Worm (Caenorhabditis elegans) whole organism, L4 larva: Measurements from ENCODE around the gene clec-133.

Source experiments
- D1046.2 ChIP-seq: fragments of 200-800 bp; sonication (Bioruptor generic); IDR thresholded peaks from 2 replicates; pipeline ENCODE4 v1.3.6; 2022; ENCODE audit warnings: missing genetic modification characterization, missing compliant biosample characterization
- F10B5.3 ChIP-seq: sonication (generic microtip); optimal IDR thresholded peaks from 2 replicates; lab custom pipeline; 2016; ENCODE audit warnings: mild to moderate bottlenecking, missing genetic modification characterization, missing compliant biosample characterization
- F26F4.8 ChIP-seq: fragments of 200-800 bp; sonication (Bioruptor generic); conservative IDR thresholded peaks from 2 replicates; pipeline ENCODE4 v1.3.6; 2022; ENCODE audit warnings: missing genetic modification characterization, missing compliant biosample characterization
- F37D6.2 ChIP-seq: sonication (generic microtip); optimal IDR thresholded peaks from 2 replicates; lab custom pipeline; 2016; ENCODE audit warnings: mild to moderate bottlenecking, missing genetic modification characterization, missing compliant biosample characterization
- F49E8.2 ChIP-seq: sonication (generic microtip); optimal IDR thresholded peaks from 2 replicates; lab custom pipeline; 2016; ENCODE audit warnings: missing compliant biosample characterization, mild to moderate bottlenecking, missing genetic modification characterization, borderline replicate concordance
- T26A8.4 ChIP-seq: fragments of 200-800 bp; sonication (Bioruptor generic); IDR thresholded peaks from 2 replicates; pipeline ENCODE4 v1.3.6; 2022; ENCODE audit warnings: missing genetic modification characterization, missing compliant biosample characterization
- Y5F2A.4 ChIP-seq: fragments of 200-800 bp; sonication (Bioruptor generic); optimal IDR thresholded peaks from 2 replicates; lab custom pipeline; 2018; ENCODE audit warnings: mild to moderate bottlenecking, missing genetic modification characterization, missing compliant biosample characterization
- Y75B8A.6 ChIP-seq: fragments of 200-800 bp; sonication (Bioruptor generic); IDR thresholded peaks from 2 replicates; pipeline ENCODE4 v1.3.6; 2022; ENCODE audit warnings: missing genetic modification reagents, missing genetic modification characterization, missing compliant biosample characterization
- aha-1 ChIP-seq: fragments of 150-350 bp; peaks from one replicate; lab custom pipeline; 2014; ENCODE audit warnings: missing biosample characterization, missing genetic modification characterization
- ama-1 ChIP-seq: fragments of 150-350 bp; optimal IDR thresholded peaks from 2 replicates; lab custom pipeline; 2014; ENCODE audit warnings: inconsistent platforms, mixed read lengths
- arid-1 ChIP-seq: fragments of 200-800 bp; sonication (Bioruptor generic); conservative IDR thresholded peaks from 2 replicates; pipeline ENCODE4 v1.3.6; 2022; ENCODE audit warnings: missing genetic modification reagents, missing genetic modification characterization, missing compliant biosample characterization
- ceh-20 ChIP-seq: fragments of 200-800 bp; sonication (Bioruptor generic); IDR thresholded peaks from 2 replicates; pipeline ENCODE4 v1.3.6; 2022; ENCODE audit warnings: missing genetic modification reagents, missing genetic modification characterization, missing compliant biosample characterization
- ceh-28 ChIP-seq: fragments of 150-350 bp; optimal IDR thresholded peaks from 2 replicates; lab custom pipeline; 2014; ENCODE audit warnings: missing biosample characterization, missing genetic modification reagents, missing genetic modification characterization
- ceh-32 ChIP-seq: sonication (generic microtip); optimal IDR thresholded peaks from 2 replicates; lab custom pipeline; 2016; ENCODE audit warnings: mild to moderate bottlenecking, missing genetic modification characterization, missing compliant biosample characterization; ENCODE audit not compliant: poor library complexity
- ceh-62 ChIP-seq: sonication (generic microtip); optimal IDR thresholded peaks from 2 replicates; lab custom pipeline; 2017; ENCODE audit warnings: missing biosample characterization, missing genetic modification characterization
- ces-1 ChIP-seq: fragments of 150-350 bp; sonication (generic microtip); optimal IDR thresholded peaks from 4 replicates; lab custom pipeline; 2014; ENCODE audit warnings: missing biosample characterization, missing genetic modification reagents, missing genetic modification characterization
- daf-12 ChIP-seq: fragments of 150-350 bp; optimal IDR thresholded peaks from 2 replicates; lab custom pipeline; 2014; ENCODE audit warnings: missing biosample characterization, missing genetic modification reagents, missing genetic modification characterization
- daf-16 ChIP-seq, 3 experiments: sonication (generic microtip); optimal IDR thresholded peaks; 2 replicates each; lab custom pipeline; 2016 to 2017; ENCODE audit warnings: missing genetic modification characterization in 3 of 3, missing genetic modification reagents in 3 of 3, mild to moderate bottlenecking in 2 of 3, missing compliant biosample characterization in 2 of 3, missing biosample characterization in 1 of 3, moderate library complexity in 1 of 3
- daf-19 ChIP-seq: fragments of 200-800 bp; sonication (Bioruptor generic); conservative IDR thresholded peaks from 2 replicates; pipeline ENCODE4 v1.3.6; 2022; ENCODE audit warnings: missing genetic modification characterization, missing compliant biosample characterization
- dmd-8 ChIP-seq: fragments of 200-800 bp; sonication (Bioruptor generic); IDR thresholded peaks from 2 replicates; pipeline ENCODE4 v1.3.6; 2022; ENCODE audit warnings: missing genetic modification characterization, missing compliant biosample characterization
- egl-43 ChIP-seq: fragments of 200-800 bp; sonication (Bioruptor generic); IDR thresholded peaks from 2 replicates; pipeline ENCODE4 v1.3.6; 2022; ENCODE audit warnings: missing genetic modification reagents, missing genetic modification characterization, missing compliant biosample characterization
- gei-8 ChIP-seq: fragments of 200-800 bp; sonication (Bioruptor generic); optimal IDR thresholded peaks from 2 replicates; lab custom pipeline; 2018; ENCODE audit warnings: mild to moderate bottlenecking, missing genetic modification characterization, missing compliant biosample characterization
- hlh-30 ChIP-seq: sonication (generic microtip); optimal IDR thresholded peaks from 2 replicates; lab custom pipeline; 2017; ENCODE audit warnings: antibody characterized with exemption, mild to moderate bottlenecking, missing genetic modification characterization, missing compliant biosample characterization; ENCODE audit not compliant: insufficient read depth
- lim-7 ChIP-seq: fragments of 200-800 bp; sonication (Bioruptor generic); IDR thresholded peaks from 2 replicates; pipeline ENCODE4 v1.3.6; 2022; ENCODE audit warnings: missing genetic modification characterization, missing compliant biosample characterization
- lin-1 ChIP-seq: fragments of 200-800 bp; sonication (Bioruptor generic); IDR thresholded peaks from 2 replicates; pipeline ENCODE4 v1.3.6; 2022; ENCODE audit warnings: missing genetic modification reagents, missing genetic modification characterization, missing compliant biosample characterization
- lin-13 ChIP-seq: fragments of 150-350 bp; optimal IDR thresholded peaks from 2 replicates; lab custom pipeline; 2014; ENCODE audit warnings: missing biosample characterization, missing genetic modification reagents, missing genetic modification characterization
- lin-15B ChIP-seq: fragments of 150-350 bp; sonication (generic microtip); optimal IDR thresholded peaks from 3 replicates; lab custom pipeline; 2014; ENCODE audit warnings: missing biosample characterization, missing genetic modification characterization
- lin-38 ChIP-seq: fragments of 200-800 bp; sonication (Bioruptor generic); IDR thresholded peaks from 2 replicates; pipeline ENCODE4 v1.3.6; 2022; ENCODE audit warnings: missing genetic modification reagents, missing genetic modification characterization, missing compliant biosample characterization
- lin-39 ChIP-seq: fragments of 150-350 bp; optimal IDR thresholded peaks from 2 replicates; lab custom pipeline; 2014; ENCODE audit warnings: missing biosample characterization, missing genetic modification reagents, missing genetic modification characterization
- madf-5 ChIP-seq, 2 experiments: fragments of 200-800 bp; sonication (Bioruptor generic); IDR thresholded peaks; 2 replicates each; pipeline ENCODE4 v1.3.6; 2022; ENCODE audit warnings: missing compliant biosample characterization in 2 of 2, missing genetic modification characterization in 2 of 2
- madf-9 ChIP-seq: fragments of 200-800 bp; sonication (Bioruptor generic); conservative IDR thresholded peaks from 2 replicates; pipeline ENCODE4 v1.3.6; 2022; ENCODE audit warnings: missing genetic modification reagents, missing genetic modification characterization, missing compliant biosample characterization
- mdl-1 ChIP-seq, 2 experiments: fragments of 150-350 bp in 1 of 2; sonication (generic microtip) in 1 of 2; optimal IDR thresholded peaks; 2 replicates each; lab custom pipeline; 2014 to 2017; ENCODE audit warnings: missing biosample characterization in 2 of 2, missing genetic modification characterization in 2 of 2
- mep-1 ChIP-seq: fragments of 150-350 bp; sonication (generic microtip); optimal IDR thresholded peaks from 3 replicates; lab custom pipeline; 2014; ENCODE audit warnings: missing biosample characterization, missing genetic modification characterization
- mes-2 ChIP-seq: sonication (generic microtip); optimal IDR thresholded peaks from 2 replicates; lab custom pipeline; 2016; ENCODE audit warnings: missing genotype, mild to moderate bottlenecking, missing genetic modification characterization, missing compliant biosample characterization; ENCODE audit not compliant: poor library complexity, severe bottlenecking
- nhr-10 ChIP-seq: fragments of 150-350 bp; optimal IDR thresholded peaks from 2 replicates; lab custom pipeline; 2014; ENCODE audit warnings: missing biosample characterization, missing genetic modification characterization
- nhr-41 ChIP-seq: fragments of 200-800 bp; sonication (Bioruptor generic); IDR thresholded peaks from 2 replicates; pipeline ENCODE4 v1.3.6; 2022; ENCODE audit warnings: missing genetic modification reagents, missing genetic modification characterization, missing compliant biosample characterization
- nhr-77 ChIP-seq: fragments of 150-350 bp; optimal IDR thresholded peaks from 2 replicates; lab custom pipeline; 2014; ENCODE audit warnings: missing biosample characterization, missing genetic modification characterization
- rbr-2 ChIP-seq: sonication (generic microtip); optimal IDR thresholded peaks from 2 replicates; lab custom pipeline; 2016; ENCODE audit warnings: missing genotype, missing genetic modification characterization, missing compliant biosample characterization
- sdz-12 ChIP-seq: fragments of 200-800 bp; sonication (Bioruptor generic); optimal IDR thresholded peaks from 2 replicates; lab custom pipeline; 2018; ENCODE audit warnings: mild to moderate bottlenecking, missing genetic modification characterization, missing compliant biosample characterization
- set-16 ChIP-seq: fragments of 200-800 bp; sonication (Bioruptor generic); IDR thresholded peaks from 2 replicates; pipeline ENCODE4 v1.3.6; 2022; ENCODE audit warnings: missing genetic modification reagents, missing genetic modification characterization, missing compliant biosample characterization
- skn-1 ChIP-seq: fragments of 150-350 bp; optimal IDR thresholded peaks from 2 replicates; lab custom pipeline; 2014; ENCODE audit warnings: missing biosample characterization, missing genetic modification characterization
- snpc-4 ChIP-seq: fragments of 150-350 bp; optimal IDR thresholded peaks from 2 replicates; lab custom pipeline; 2014; ENCODE audit warnings: missing biosample characterization, missing genetic modification characterization
- spr-3 ChIP-seq: fragments of 200-800 bp; sonication (Bioruptor generic); optimal IDR thresholded peaks from 2 replicates; lab custom pipeline; 2018; ENCODE audit warnings: mild to moderate bottlenecking, missing genetic modification characterization, missing compliant biosample characterization
- unc-130 ChIP-seq: sonication (generic microtip); optimal IDR thresholded peaks from 2 replicates; lab custom pipeline; 2016; ENCODE audit warnings: missing genetic modification reagents, missing genetic modification characterization, missing compliant biosample characterization
- unc-39 ChIP-seq: sonication (generic microtip); optimal IDR thresholded peaks from 2 replicates; lab custom pipeline; 2017; ENCODE audit warnings: missing biosample characterization, missing genetic modification characterization
- unc-62 ChIP-seq, 3 experiments: fragments of 150-350 bp in 1 of 3; sonication (generic microtip); optimal IDR thresholded peaks in 2 of 3; peaks in 1 of 3; 1 replicate in 1 of 3; 2 replicates in 2 of 3; lab custom pipeline; 2014 to 2017; ENCODE audit warnings: missing biosample characterization in 3 of 3, missing genetic modification characterization in 3 of 3, missing genetic modification reagents in 3 of 3, missing genotype in 1 of 3
- zag-1 ChIP-seq: fragments of 150-350 bp; optimal IDR thresholded peaks from 2 replicates; lab custom pipeline; 2014; ENCODE audit warnings: missing biosample characterization, missing genetic modification characterization
- ztf-11 ChIP-seq: fragments of 150-350 bp; optimal IDR thresholded peaks from 2 replicates; lab custom pipeline; 2014; ENCODE audit warnings: missing biosample characterization, missing genetic modification characterization

clec-133 gene

DNA sequence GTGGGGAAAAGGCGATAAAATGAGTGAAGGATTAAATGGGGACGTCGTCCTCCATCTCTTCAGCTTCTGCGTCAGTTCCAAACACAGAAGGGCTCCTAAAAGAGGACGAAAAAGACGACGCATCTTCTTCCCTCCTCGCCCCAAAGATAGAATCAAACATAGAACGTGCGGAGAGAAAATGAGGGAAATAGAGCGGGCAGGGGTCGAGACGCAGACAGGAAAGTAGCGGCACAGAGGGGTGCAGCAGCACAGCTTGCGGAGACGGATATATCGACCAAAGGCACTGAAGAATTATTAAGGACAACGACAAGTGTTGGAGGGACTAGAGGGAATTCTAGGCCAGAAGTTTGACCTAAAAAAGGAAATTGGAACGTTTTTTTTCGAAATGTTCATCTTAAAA is 30.9 kb upstream of the clec-133 start (continued):
- TF ChIP-seq nhr-41 (no peak), lim-7 (GFP tag; lab: Robert Waterston, UW) (no peak), lin-1 (GFP tag; lab: Robert Waterston, UW) (no peak), ceh-20 (GFP tag; lab: Robert Waterston, UW) (no peak), unc-39 (tag; lab: Kevin White, UChicago) (no peak), skn-1 (tag; lab: Kevin White, UChicago) (no peak), Y5F2A.4 (GFP tag; lab: Kevin White, UChicago) (no peak), lin-15B (no peak), spr-3 (no peak), lin-39 (tag; lab: Kevin White, UChicago) (no peak), F49E8.2 (no peak), ama-1 (lab: Kevin White, UChicago) (no peak), F37D6.2 (tag; lab: Kevin White, UChicago) (no peak), dmd-8 (GFP tag; lab: Robert Waterston, UW) (no peak), T26A8.4 (no peak), aha-1 (tag; lab: Kevin White, UChicago) (peak; percentile 88), ceh-32 (tag; lab: Kevin White, UChicago) (no peak), daf-12 (no peak), sdz-12 (no peak), nhr-77 (tag; lab: Kevin White, UChicago) (no peak), unc-130 (GFP tag; lab: Kevin White, UChicago) (no peak), ceh-62 (tag; lab: Kevin White, UChicago) (no peak), ces-1 (GFP tag; lab: Kevin White, UChicago) (no peak), nhr-10 (tag; lab: Kevin White, UChicago) (no peak), snpc-4 (tag; lab: Kevin White, UChicago) (no peak), hlh-30 (tag; lab: Kevin White, UChicago) (peak; percentile 24), F26F4.8 (GFP tag; lab: Robert Waterston, UW) (no peak), egl-43 (GFP tag; lab: Robert Waterston, UW) (no peak), madf-9 (GFP tag; lab: Robert Waterston, UW) (no peak), mep-1 (tag; lab: Kevin White, UChicago) (peak; percentile 37), madf-5 (GFP tag; IDR thresholded peaks at IDR 0.05; lab: Robert Waterston, UW) (no peak), Y75B8A.6 (GFP tag; lab: Robert Waterston, UW) (no peak), ceh-28 (no peak), unc-62 (GFP tag; optimal IDR thresholded peaks at IDR 0.05 in 1 of 2; lab: Kevin White, UChicago) (peak in 1 of 2 experiments; percentile 85), unc-62 (tag; optimal IDR thresholded peaks at IDR 0.05; lab: Kevin White, UChicago) (no peak), mes-2 (tag; lab: Kevin White, UChicago) (no peak), zag-1 (no peak), rbr-2 (peak; percentile 42), gei-8 (GFP tag; lab: Kevin White, UChicago) (no peak), set-16 (GFP tag; lab: Robert Waterston, UW) (peak; percentile 41; the same call in 1 of the 2 replicates), daf-16 (GFP tag; optimal IDR thresholded peaks at IDR 0.05; lab: Kevin White, UChicago) (no peak), daf-16 (tag; optimal IDR thresholded peaks at IDR 0.05; lab: Kevin White, UChicago) (no peak), lin-38 (GFP tag; lab: Robert Waterston, UW) (no peak), mdl-1 (tag; optimal IDR thresholded peaks at IDR 0.05; lab: Kevin White, UChicago) (peak in 1 of 2 experiments; percentile 51), ztf-11 (tag; lab: Kevin White, UChicago) (no peak), F10B5.3 (no peak), arid-1 (GFP tag; lab: Robert Waterston, UW) (no peak), lin-13 (no peak), D1046.2 (GFP tag; lab: Robert Waterston, UW) (no peak), daf-19 (GFP tag; lab: Robert Waterston, UW) (no peak)
